Worm (Caenorhabditis elegans): ENCODE measurements around the gene nlp-6.

ce11 chrX:17638970-17639369, 23.3 kb upstream of the nlp-6 start:
- TF ChIP-seq him-1 (tag; optimal IDR thresholded peaks at IDR 0.05): no peak
- TF ChIP-seq W03F9.2 (tag; optimal IDR thresholded peaks at IDR 0.05): no peak
- TF ChIP-seq dao-5 (tag; optimal IDR thresholded peaks at IDR 0.05): no peak

Data from whole organism, L4/young adult.